Fruit fly (Drosophila melanogaster): Measurements from ENCODE around the gene Parg.

DNA sequence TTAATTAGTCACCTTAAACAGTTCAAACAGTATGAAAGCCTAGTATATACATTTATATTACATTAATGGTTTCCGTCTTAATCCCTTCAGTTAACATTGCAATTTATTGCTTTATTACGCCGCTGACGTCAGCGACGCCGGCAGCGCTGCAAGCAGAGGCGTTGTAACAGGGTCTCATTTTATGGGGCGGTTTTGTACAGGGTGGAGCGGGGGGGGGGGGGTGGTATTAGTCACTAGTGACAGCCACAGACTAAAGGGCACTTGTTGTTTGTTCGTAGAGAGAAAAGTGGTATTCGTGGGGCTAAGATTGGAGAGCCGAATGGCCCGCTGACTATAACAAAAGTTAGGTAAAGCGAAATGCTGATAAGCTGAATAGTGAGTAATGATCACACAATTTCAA is 4.2 kb upstream of the Parg start:
- TF ChIP-seq psq (optimal IDR thresholded peaks at IDR 0.05) (no peak), insv (optimal IDR thresholded peaks at IDR 0.05) (no peak), Myc (optimal IDR thresholded peaks at IDR 0.05) (no peak), h (optimal IDR thresholded peaks at IDR 0.05) (no peak), Sin3A (optimal IDR thresholded peaks at IDR 0.05) (no peak), ttk (optimal IDR thresholded peaks at IDR 0.05) (no peak)
